Worm (Caenorhabditis elegans) whole organism, midembryonic: Measurements from ENCODE around the gene W07G4.1.

Experiments
- T22C8.4 ChIP-seq: fragments of 200-800 bp; sonication (Bioruptor generic); IDR thresholded peaks from 2 replicates; pipeline ENCODE4 v1.3.6; 2022; ENCODE audit warnings: missing genetic modification characterization, missing compliant biosample characterization
- cog-1 ChIP-seq: sonication (generic microtip); optimal IDR thresholded peaks from 2 replicates; lab custom pipeline; 2016; ENCODE audit warnings: missing genetic modification characterization, missing compliant biosample characterization
- flt-1 ChIP-seq: fragments of 200-800 bp; sonication (Bioruptor generic); IDR thresholded peaks from 2 replicates; pipeline ENCODE4 v1.3.6; 2022; ENCODE audit warnings: missing genetic modification characterization, missing compliant biosample characterization
- klf-2 ChIP-seq: fragments of 200-800 bp; sonication (Bioruptor generic); conservative IDR thresholded peaks from 2 replicates; pipeline ENCODE4 v1.3.6; 2022; ENCODE audit warnings: missing genetic modification reagents, missing genetic modification characterization, missing compliant biosample characterization
- med-1 ChIP-seq: sonication (generic microtip); optimal IDR thresholded peaks from 2 replicates; lab custom pipeline; 2017; ENCODE audit warnings: missing genetic modification characterization, mild to moderate bottlenecking, missing compliant biosample characterization, antibody characterized with exemption, missing genetic modification reagents; ENCODE audit not compliant: insufficient read depth
- ref-1 ChIP-seq: fragments of 200-800 bp; sonication (Bioruptor generic); conservative IDR thresholded peaks from 2 replicates; pipeline ENCODE4 v1.3.6; 2022; ENCODE audit warnings: missing genetic modification reagents, missing genetic modification characterization, missing compliant biosample characterization
- tab-1 ChIP-seq: fragments of 200-800 bp; sonication (Bioruptor generic); IDR thresholded peaks from 2 replicates; pipeline ENCODE4 v1.3.6; 2022; ENCODE audit warnings: missing genetic modification characterization, missing compliant biosample characterization
- ztf-23 ChIP-seq: fragments of 200-800 bp; sonication (Bioruptor generic); IDR thresholded peaks from 2 replicates; pipeline ENCODE4 v1.3.6; 2022; ENCODE audit warnings: missing genetic modification reagents, missing genetic modification characterization, missing compliant biosample characterization
- ztf-29 ChIP-seq: fragments of 200-800 bp; sonication (Bioruptor generic); IDR thresholded peaks from 2 replicates; pipeline ENCODE4 v1.3.6; 2022; ENCODE audit warnings: missing genetic modification reagents, missing genetic modification characterization, missing compliant biosample characterization

The W07G4.1 gene

ce11 chrV:13004374-13004773 is 28.9 kb upstream of the W07G4.1 start:
- TF ChIP-seq cog-1 (tag; lab: Kevin White, UChicago) (no peak), tab-1 (GFP tag; lab: Robert Waterston, UW) (0 out of 2 replicates have a peak, but pooled peaks have one; percentile 25)

- TF ChIP-seq med-1 (no peak), ztf-29 (GFP tag; lab: Robert Waterston, UW) (no peak), klf-2 (no peak), T22C8.4 (GFP tag; lab: Robert Waterston, UW) (no peak), flt-1 (GFP tag; lab: Robert Waterston, UW) (no peak)
Observed at ce11 chrV:13006754-13007153, 26.6 kb upstream of the W07G4.1 start.

DNA sequence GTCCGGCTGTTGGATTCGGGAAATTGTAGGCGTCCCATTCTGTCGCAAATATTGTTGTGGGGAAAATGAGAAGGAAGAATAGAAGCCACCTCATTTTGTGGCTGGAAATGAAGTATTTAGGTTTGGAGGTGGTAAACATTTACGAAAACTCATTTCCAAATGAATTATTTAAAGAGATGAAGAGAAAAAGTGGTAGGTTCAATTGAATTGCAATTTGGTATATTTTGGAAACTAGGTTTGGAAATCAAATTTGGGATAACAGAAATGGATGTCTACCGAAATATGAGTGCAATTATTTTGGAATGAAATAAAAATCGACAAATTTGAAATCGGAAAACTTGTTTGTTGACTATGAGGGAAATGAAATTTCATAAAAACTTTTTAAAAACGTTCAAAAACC is 24.5 kb upstream of the W07G4.1 start, which contains the start of gene F15B9.10:
F15B9.10 (minus strand) TSS at position 101 of the 400 bp plus-strand sequence.
- TF ChIP-seq ztf-29 (GFP tag; lab: Robert Waterston, UW) (no peak), med-1 (no peak), ref-1 (no peak), ztf-23 (GFP tag; lab: Robert Waterston, UW) (no peak), tab-1 (GFP tag; lab: Robert Waterston, UW) (no peak), flt-1 (GFP tag; lab: Robert Waterston, UW) (no peak), T22C8.4 (GFP tag; lab: Robert Waterston, UW) (no peak), klf-2 (no peak), cog-1 (tag; lab: Kevin White, UChicago) (no peak)

- TF ChIP-seq tab-1 (GFP tag; lab: Robert Waterston, UW), result no peak
- no peak for TF ChIP-seq klf-2
- no peak for TF ChIP-seq T22C8.4 (GFP tag; lab: Robert Waterston, UW)
- TF ChIP-seq flt-1 (GFP tag; lab: Robert Waterston, UW), result no peak
- TF ChIP-seq ztf-29 (GFP tag; lab: Robert Waterston, UW), result no peak
- no peak for TF ChIP-seq cog-1 (tag; lab: Kevin White, UChicago)
- TF ChIP-seq ztf-23 (GFP tag; lab: Robert Waterston, UW), result no peak
- no peak for TF ChIP-seq ref-1
- TF ChIP-seq med-1, result no peak
Observed at ce11 chrV:13009271-13009670, 24.1 kb upstream of the W07G4.1 start.

DNA sequence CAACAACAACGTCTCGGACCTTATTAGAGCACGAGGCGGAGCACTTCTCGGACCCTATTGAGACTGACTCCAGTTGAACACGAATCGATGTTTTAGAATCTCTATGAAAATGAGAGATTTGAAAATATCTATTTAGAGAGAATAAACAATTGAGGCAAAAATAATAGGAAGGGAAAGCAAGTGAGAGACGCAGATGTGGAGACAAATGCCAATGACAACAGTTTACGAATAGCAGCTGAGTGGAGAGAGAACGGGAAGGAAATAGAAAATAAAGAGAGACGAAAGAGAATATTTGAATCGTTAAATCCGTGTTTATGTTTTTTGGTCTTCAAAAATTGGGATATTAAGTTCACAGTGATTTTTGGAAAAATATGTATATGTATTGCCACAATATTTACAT is 23.5 kb upstream of the W07G4.1 start:
- TF ChIP-seq ztf-23 (GFP tag; lab: Robert Waterston, UW), result no peak
- TF ChIP-seq cog-1 (tag; lab: Kevin White, UChicago), result peak; percentile 16
- TF ChIP-seq flt-1 (GFP tag; lab: Robert Waterston, UW), result no peak

DNA sequence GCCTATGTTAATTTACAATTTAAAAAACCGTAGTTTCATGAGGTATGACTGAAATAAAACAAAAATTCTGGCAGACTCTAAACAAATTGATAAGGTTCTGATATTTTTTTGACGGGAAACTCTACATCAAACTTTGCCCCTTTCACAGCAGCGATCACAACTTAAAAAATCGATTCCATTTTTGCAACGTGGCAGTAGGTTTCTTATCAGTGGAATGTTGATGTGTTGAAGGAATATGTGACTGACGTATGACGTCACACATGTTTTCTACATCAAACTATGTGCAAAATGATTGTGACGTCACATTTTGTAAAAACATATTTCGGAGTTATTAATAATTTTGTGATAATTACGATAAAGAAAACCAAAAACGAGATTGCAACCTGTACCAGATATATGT is 21.4 kb upstream of the W07G4.1 start:
- TF ChIP-seq tab-1 (GFP tag; lab: Robert Waterston, UW) (no peak), cog-1 (tag; lab: Kevin White, UChicago) (no peak), med-1 (no peak), klf-2 (no peak), T22C8.4 (GFP tag; lab: Robert Waterston, UW) (no peak), ztf-23 (GFP tag; lab: Robert Waterston, UW) (no peak), flt-1 (GFP tag; lab: Robert Waterston, UW) (no peak), ref-1 (no peak), ztf-29 (GFP tag; lab: Robert Waterston, UW) (no peak)

DNA sequence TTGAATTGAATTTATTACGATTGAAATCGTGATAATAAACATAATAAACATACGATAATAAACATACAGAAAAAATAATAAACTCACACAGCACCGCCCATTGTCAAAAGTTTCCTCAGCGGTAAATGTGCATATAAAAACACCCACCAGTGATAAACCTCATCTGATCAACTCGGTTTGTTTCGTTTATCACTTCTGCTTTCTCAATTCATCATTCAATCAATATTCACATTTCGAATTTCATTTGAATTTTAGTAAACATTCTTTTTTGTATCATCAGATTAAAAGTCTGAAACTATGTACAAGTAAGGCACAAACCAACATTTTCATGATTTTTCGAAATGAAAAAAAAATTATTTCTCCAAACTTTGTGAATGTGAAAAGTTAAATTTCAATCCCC is 20.2 kb upstream of the W07G4.1 start, which contains the start of gene try-10:
try-10 (minus strand) TSS at position 101 of the 400 bp plus-strand sequence.
- no peak for TF ChIP-seq med-1
- TF ChIP-seq klf-2, result no peak
- TF ChIP-seq ztf-23 (GFP tag; lab: Robert Waterston, UW), result no peak
- no peak for TF ChIP-seq T22C8.4 (GFP tag; lab: Robert Waterston, UW)
- TF ChIP-seq tab-1 (GFP tag; lab: Robert Waterston, UW), result no peak
- no peak for TF ChIP-seq flt-1 (GFP tag; lab: Robert Waterston, UW)

DNA sequence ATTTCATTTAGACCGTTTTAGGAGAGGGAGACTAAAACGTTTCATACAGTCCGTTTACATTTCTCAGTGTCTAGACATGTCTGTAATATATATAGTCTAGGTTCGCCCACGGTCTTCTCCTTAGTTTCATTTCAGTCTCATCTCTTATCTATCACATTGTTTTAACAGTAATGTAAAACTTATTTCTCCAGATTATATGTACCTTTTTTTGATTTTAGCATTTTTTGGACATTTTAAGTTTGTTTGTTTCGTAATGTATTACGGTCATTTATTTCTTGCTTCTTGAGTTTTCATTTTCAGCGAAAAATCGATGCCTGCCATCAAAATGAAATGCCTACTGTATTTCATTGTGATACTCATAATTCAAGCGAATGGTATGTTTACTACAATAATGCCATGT is 19.5 kb upstream of the W07G4.1 start, which contains the start of gene F15B9.6:
F15B9.6 (plus strand) TSS at position 301 of the 400 bp plus-strand sequence.
- TF ChIP-seq klf-2, result no peak

DNA sequence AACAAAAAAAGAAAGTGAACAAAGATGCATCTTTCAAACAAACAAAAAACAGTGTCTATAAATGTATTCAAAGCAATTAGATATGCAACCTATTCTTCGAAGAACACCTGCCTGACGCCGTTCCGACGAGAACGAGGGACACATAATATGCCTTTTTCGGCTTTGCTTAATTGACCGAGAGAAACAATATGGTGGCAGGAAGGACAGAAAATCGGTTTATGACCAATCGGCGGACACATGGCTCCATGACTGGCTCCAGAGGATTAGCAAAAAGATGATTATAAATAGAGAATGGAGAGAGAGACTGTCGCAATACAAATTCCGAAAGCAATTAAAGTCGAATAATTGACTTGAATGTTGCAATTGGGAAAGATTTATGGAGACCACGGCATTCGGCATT is 15.1 kb upstream of the W07G4.1 start:
- TF ChIP-seq flt-1 (GFP tag; lab: Robert Waterston, UW) (no peak), ztf-29 (GFP tag; lab: Robert Waterston, UW) (no peak), ztf-23 (GFP tag; lab: Robert Waterston, UW) (no peak), med-1 (no peak), T22C8.4 (GFP tag; lab: Robert Waterston, UW) (no peak), klf-2 (no peak), cog-1 (tag; lab: Kevin White, UChicago) (no peak), tab-1 (GFP tag; lab: Robert Waterston, UW) (no peak), ref-1 (no peak)

DNA sequence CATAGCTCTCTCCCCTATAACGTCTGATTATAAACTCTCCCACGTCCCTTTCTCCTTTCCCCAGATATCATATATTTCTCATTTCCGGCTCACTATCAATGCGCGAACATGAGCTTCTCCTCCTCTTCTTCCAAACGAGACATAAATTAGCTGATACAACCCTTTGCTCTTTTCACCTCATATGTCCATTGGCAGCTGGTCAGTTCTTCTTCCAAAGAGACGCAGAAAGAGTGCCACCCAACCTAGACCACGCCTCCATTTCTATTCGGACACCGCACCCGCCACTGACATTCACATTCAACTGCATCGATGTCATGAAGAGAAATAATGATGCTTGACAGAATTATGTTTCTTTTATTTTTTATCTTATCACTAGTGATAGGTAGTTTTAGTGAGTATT is 14.6 kb upstream of the W07G4.1 start, which contains the start of gene fmi-1:
fmi-1 (plus strand) TSS at position 301 of the 400 bp plus-strand sequence.
- TF ChIP-seq ref-1 (no peak), klf-2 (no peak), cog-1 (tag; lab: Kevin White, UChicago) (no peak), tab-1 (GFP tag; lab: Robert Waterston, UW) (no peak), T22C8.4 (GFP tag; lab: Robert Waterston, UW) (no peak), med-1 (no peak), ztf-23 (GFP tag; lab: Robert Waterston, UW) (no peak), flt-1 (GFP tag; lab: Robert Waterston, UW) (no peak), ztf-29 (GFP tag; lab: Robert Waterston, UW) (no peak; the same call in 1 of the 2 replicates)

DNA sequence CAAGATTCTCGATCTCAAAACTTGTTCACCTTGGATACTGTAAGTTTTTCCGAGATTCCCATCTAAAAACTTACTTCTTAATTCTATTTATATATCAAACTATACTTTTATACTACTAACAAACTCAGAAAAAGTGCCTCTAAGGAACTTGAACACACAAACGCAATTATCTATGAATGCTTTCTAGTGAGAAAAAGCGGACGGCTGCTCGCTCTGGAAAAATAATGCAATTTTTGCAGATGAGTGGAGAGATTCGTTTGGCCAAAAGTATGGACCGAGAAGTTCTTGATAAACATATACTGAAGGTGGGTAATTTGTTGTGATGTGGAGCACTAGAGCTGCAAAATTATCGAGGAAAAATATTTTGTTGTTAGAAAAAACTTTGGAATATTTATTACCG is 13.3 kb upstream of the W07G4.1 start:
- no peak for TF ChIP-seq tab-1 (GFP tag; lab: Robert Waterston, UW)
- no peak for TF ChIP-seq med-1
- no peak for TF ChIP-seq ref-1
- no peak for TF ChIP-seq flt-1 (GFP tag; lab: Robert Waterston, UW)
- TF ChIP-seq cog-1 (tag; lab: Kevin White, UChicago), result no peak
- no peak for TF ChIP-seq ztf-23 (GFP tag; lab: Robert Waterston, UW)
